Fruit fly (Drosophila melanogaster): Measurements from ENCODE around the gene RpLP0.

dm6 chr3L:22080022-22080421 is 4.4 kb downstream of the RpLP0 start, which contains the start of gene Sfp79B:
- TF ChIP-seq inv (GFP tag; IDR thresholded peaks at IDR 0.05; ENCODE audit: partially characterized antibody) = no peak
- TF ChIP-seq ind (GFP tag; optimal IDR thresholded peaks at IDR 0.05) = no peak
- TF ChIP-seq CG4707 (GFP tag; optimal IDR thresholded peaks at IDR 0.05) = no peak
- no peak for TF ChIP-seq slp2 (GFP tag; optimal IDR thresholded peaks at IDR 0.05)
- TF ChIP-seq Elba2 (GFP tag; optimal IDR thresholded peaks at IDR 0.05) = no peak
- TF ChIP-seq CG7963 (GFP tag; IDR thresholded peaks at IDR 0.05; ENCODE audit: partially characterized antibody) = no peak
- TF ChIP-seq Mes4 (GFP tag; optimal IDR thresholded peaks at IDR 0.05) = no peak
- TF ChIP-seq sisA (GFP tag; IDR thresholded peaks at IDR 0.05) = no peak
- no peak for TF ChIP-seq zen (tag; optimal IDR thresholded peaks at IDR 0.05)
- no peak for TF ChIP-seq Atf6 (GFP tag; IDR thresholded peaks at IDR 0.05)
- no peak for TF ChIP-seq Sox102F (GFP tag; optimal IDR thresholded peaks at IDR 0.05)
